Worm (Caenorhabditis elegans) whole organism, dauer: Measurements from ENCODE around the gene ZK856.18.

Source experiments
- unc-62 ChIP-seq: sonication (generic microtip); optimal IDR thresholded peaks from 2 replicates; lab custom pipeline; 2017; ENCODE audit warnings: missing biosample characterization, missing genetic modification reagents, missing genetic modification characterization

Gene ZK856.18

ce11 chrV:10205483-10205882, 19.7 kb upstream of the ZK856.18 start, which contains the start of gene ZK856.16:
ZK856.16 (minus strand) TSS chrV:10205583.
- no peak for TF ChIP-seq unc-62

DNA sequence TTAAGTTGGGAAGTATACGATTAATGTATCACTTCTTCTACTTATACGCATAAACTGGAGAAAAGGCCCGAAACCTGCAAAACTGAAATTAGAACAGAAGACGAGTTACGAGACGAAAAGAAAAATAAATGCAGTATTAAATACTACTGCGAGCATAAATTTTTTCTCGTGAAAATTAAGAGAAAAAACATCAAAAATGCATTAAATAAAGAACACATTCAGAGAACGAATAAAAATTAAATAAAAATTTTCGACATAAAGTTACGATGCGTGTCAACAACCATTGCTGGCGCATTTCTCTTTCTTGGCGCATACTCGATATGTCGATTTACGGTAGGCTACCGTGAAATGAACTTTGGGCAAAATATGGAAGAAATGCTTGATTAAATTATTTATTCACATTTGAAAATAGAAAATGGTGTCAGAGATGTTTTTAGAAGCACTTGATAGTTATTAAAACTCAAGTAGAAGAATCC, 19.1 kb upstream of the ZK856.18 start, which contains the start of the genes ZK856.19 and ZK856.11:
Gene ZK856.19 (minus strand): TSS at position 51 of the 476 bp plus-strand sequence.
Gene ZK856.11 (minus strand): TSS at position 76 of the 476 bp plus-strand sequence.
- no peak for TF ChIP-seq unc-62

- no peak for TF ChIP-seq unc-62
These were observed 17.7 kb upstream of the ZK856.18 start, which contains the start of gene chpf-1 for ce11 chrV:10203435-10204009. chpf-1 (minus strand) TSS chrV:10203485.

DNA sequence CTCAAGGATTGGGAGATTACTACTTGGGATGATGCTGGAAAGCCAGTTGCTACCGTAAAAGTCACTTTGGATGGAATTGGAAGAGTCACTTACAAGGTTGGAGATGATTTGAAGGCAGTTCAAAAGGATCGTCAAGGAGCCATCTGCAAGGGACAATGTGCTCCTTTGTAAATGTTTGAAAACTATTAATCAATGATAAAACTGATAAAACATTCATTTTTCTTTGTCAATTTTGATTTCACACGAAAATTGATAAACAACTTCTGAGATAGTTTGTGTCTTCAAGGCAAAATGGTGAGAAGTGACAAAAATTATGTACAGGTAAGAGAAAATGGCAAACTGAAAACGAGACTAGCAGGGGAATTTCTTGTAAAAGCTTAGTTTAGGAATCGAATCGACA, 16.5 kb upstream of the ZK856.18 start:
- TF ChIP-seq unc-62, result no peak

DNA sequence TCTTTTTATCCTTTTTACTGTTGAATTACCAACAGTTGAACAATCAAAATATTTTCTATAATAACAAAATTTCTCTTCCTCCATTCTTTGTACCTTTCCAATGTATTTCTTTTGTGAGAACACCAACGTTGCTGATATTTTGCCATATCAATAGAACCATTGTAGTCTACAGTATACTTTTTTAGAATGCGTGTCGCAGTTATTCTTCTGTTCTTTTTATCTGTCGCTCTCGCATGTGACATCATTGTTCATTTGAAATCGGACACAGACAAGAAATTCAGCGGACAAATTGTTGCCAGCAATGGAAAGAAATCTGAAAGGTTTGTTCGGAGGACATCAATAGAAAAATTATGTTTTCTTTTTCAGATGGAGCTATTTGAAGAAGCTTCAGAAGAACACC, 16.1 kb upstream of the ZK856.18 start, which contains the start of gene ZK856.7:
Gene ZK856.7 (plus strand): TSS at position 186 of the 400 bp plus-strand sequence.
- TF ChIP-seq unc-62, result no peak

- no peak for TF ChIP-seq unc-62
These were observed 12.6 kb upstream of the ZK856.18 start, which contains the start of gene ZK856.6 for ce11 chrV:10198386-10198785. ZK856.6 (plus strand) TSS chrV:10198686.

DNA sequence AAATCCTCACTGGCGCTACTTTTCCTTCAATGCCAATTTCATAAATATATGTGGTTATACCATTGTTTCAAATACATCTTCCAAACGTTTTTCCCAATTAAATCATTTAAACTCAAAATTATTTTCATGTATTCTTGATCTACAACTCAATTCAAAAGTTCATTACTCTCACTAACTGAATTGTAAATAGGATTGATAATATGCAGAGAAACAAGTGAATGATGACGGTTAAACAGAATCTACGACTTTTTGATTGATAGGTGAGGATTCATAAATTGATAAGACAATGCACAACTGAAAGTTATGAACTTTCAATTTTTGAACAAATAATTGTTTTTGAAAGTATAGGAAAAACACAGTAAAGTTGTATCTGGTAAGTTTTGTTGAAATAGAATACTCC, 5.4 kb upstream of the ZK856.18 start:
- TF ChIP-seq unc-62, result no peak

DNA sequence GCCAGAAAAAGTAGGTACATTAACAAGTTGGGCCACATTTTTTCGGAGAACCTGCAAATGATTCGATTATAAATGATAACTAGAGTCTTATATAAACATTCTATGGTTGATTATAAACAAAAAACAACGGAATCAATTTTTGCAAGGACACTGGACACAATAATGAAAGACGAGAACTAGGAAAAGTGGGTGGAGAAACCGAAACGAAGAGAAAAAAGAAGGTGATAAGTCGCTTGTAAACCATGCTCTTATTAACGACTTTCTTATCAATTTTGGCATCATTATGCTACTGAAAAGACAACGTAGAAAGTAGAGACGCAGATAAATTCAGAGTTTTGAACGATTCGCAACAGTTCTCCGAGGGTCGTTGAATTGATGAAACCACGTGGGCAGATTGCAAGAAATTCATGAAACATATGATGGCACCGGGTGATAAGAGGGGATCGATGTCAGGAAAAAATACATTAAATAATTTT, 4.3 kb upstream of the ZK856.18 start, which contains the start of gene ZK856.5:
Gene ZK856.5 (minus strand): TSS at position 51 of the 476 bp plus-strand sequence.
- no peak for TF ChIP-seq unc-62

ce11 chrV:10183810-10184209, 2.0 kb downstream of the ZK856.18 start:
- TF ChIP-seq unc-62, result no peak

ce11 chrV:10182984-10183383, 2.8 kb downstream of the ZK856.18 start, which contains the start of gene ZK856.4:
ZK856.4 (plus strand) TSS chrV:10183284.
- no peak for TF ChIP-seq unc-62

DNA sequence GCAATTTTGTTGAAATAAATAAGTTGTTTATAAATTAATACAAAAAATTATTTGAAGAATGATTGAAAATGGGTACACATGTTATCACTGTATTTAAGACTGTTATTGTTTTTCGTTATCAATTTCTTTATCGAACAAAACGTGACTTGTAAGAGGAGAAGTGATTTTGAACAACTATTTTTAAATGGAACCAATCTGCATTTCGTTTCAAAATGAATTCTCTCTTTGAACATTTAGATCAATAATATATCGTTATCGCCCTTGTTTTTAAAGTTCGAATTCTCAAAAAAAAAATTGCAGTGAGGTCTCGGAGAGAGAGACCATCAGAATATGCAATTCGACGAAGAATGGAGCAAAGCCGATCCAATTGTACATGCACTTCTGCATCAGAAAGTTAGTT, 6.6 kb downstream of the ZK856.18 start, which contains the start of gene cul-5:
Gene cul-5 (plus strand): TSS at position 301 of the 400 bp plus-strand sequence.
- TF ChIP-seq unc-62, result no peak

DNA sequence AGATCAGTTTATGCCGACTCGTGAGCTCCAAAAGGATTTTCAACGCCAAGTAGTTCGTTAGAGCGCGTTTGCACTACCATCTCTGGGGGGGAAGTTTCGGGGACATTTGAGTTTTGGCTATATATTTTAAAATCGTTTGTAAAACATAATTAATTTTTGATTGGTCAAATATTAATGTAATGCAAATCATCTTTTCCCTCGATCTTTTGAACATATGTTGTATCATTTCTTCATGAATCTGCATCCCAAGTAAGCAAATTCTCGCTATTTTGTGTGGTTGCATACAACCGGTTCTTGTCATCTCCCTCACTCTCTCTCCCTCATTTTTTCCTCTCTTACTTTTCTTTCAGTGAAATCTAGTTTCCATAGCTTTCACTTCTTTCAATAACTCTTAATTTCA, 7.6 kb downstream of the ZK856.18 start:
- no peak for TF ChIP-seq unc-62

- no peak for TF ChIP-seq unc-62
These were observed 11.2 kb downstream of the ZK856.18 start for ce11 chrV:10174632-10175075.

ce11 chrV:10173653-10174052, 12.2 kb downstream of the ZK856.18 start, which contains the start of gene egl-3:
egl-3 (minus strand) TSS chrV:10173753.
- no peak for TF ChIP-seq unc-62

DNA sequence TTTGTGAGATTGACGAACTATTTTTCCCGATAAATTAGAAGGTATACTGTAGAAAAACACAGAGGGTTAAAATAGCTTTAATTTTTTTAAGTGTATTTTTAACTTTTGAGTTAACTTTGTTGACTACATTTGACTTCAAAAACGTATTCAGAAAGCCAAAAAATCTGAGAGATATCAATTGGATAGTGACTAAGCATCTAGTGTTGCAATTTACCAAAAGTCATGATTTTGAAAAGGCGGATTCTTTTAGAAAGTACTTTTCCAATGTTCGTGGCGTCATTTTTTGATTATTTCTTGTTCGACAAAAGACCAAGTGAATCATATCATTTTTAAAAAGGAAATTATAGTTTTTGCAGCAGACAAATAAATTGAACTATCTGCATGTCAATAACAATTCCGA, 16.9 kb downstream of the ZK856.18 start:
- TF ChIP-seq unc-62, result no peak

- no peak for TF ChIP-seq unc-62
These were observed 19.4 kb downstream of the ZK856.18 start, which contains the start of gene C51E3.6 for ce11 chrV:10166368-10166767. C51E3.6 (minus strand) TSS chrV:10166468.

DNA sequence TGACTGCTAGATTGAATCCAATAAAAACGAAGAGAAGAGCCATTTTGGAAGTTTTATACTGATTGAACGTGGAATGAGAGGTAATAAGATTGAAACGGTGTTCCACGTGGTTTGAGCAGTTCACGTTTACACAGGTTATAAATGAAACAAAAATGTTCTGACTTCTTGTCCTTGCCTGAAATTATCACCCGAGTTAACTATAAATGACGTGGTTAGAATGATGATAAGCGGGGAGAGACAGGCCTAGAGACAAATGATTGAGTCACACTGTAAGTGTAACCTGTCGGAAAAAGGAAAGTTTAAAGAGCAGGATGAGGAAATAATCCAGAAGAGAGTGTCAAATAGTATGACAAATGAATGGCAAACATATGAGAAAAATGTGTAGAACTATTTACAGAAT, 24.9 kb downstream of the ZK856.18 start, which contains the start of gene C51E3.10:
Gene C51E3.10 (minus strand): TSS at position 181 of the 400 bp plus-strand sequence.
- no peak for TF ChIP-seq unc-62

- no peak for TF ChIP-seq unc-62
These were observed 25.8 kb downstream of the ZK856.18 start for ce11 chrV:10159972-10160371.
